Fruit fly (Drosophila melanogaster) whole organism, adult: ENCODE results near the gene CG31275.

Experiments
- CG11617 ChIP-seq: fragments of 200-800 bp; sonication (Bioruptor generic); optimal IDR thresholded peaks from 2 replicates; lab custom pipeline; 2017; ENCODE audit warnings: mild to moderate bottlenecking, missing biosample characterization, missing genetic modification reagents, missing genetic modification characterization
- CG12768 ChIP-seq: fragments of 200-800 bp; sonication (Bioruptor generic); optimal IDR thresholded peaks from 2 replicates; lab custom pipeline; 2017; ENCODE audit warnings: missing biosample characterization, missing genetic modification characterization, mild to moderate bottlenecking, moderate library complexity, missing genetic modification reagents
- CG14711 ChIP-seq: fragments of 200-800 bp; sonication (Bioruptor generic); optimal IDR thresholded peaks from 2 replicates; lab custom pipeline; 2018; ENCODE audit warnings: missing biosample characterization, mild to moderate bottlenecking, missing genetic modification characterization, moderate library complexity
- CG1620 ChIP-seq: fragments of 200-800 bp; sonication (Bioruptor generic); optimal IDR thresholded peaks from 2 replicates; lab custom pipeline; 2016; ENCODE audit warnings: missing biosample characterization, missing genetic modification characterization
- CG33017 ChIP-seq: fragments of 200-800 bp; sonication (Bioruptor generic); optimal IDR thresholded peaks from 2 replicates; lab custom pipeline; 2018; ENCODE audit warnings: missing biosample characterization, mild to moderate bottlenecking, missing genetic modification characterization, moderate library complexity
- CG5204 ChIP-seq: fragments of 200-800 bp; sonication (Bioruptor generic); optimal IDR thresholded peaks from 2 replicates; lab custom pipeline; 2016; ENCODE audit warnings: missing biosample characterization, missing genetic modification characterization
- CG7045 ChIP-seq: fragments of 200-800 bp; sonication (Bioruptor generic); optimal IDR thresholded peaks from 2 replicates; lab custom pipeline; 2017; ENCODE audit warnings: missing biosample characterization, mild to moderate bottlenecking, missing genetic modification characterization
- CG7101 ChIP-seq: fragments of 200-800 bp; sonication (Bioruptor generic); optimal IDR thresholded peaks from 2 replicates; lab custom pipeline; 2018; ENCODE audit warnings: missing biosample characterization, mild to moderate bottlenecking, missing genetic modification characterization, moderate library complexity
- Clk ChIP-seq: fragments of 200-800 bp; sonication (Bioruptor generic); optimal IDR thresholded peaks from 2 replicates; lab custom pipeline; 2017; ENCODE audit warnings: missing biosample characterization, missing genetic modification characterization
- Crg-1 ChIP-seq: fragments of 200-800 bp; sonication (Bioruptor generic); optimal IDR thresholded peaks from 2 replicates; lab custom pipeline; 2016; ENCODE audit warnings: missing biosample characterization, missing genetic modification characterization
- Hr96 ChIP-seq: fragments of 200-800 bp; sonication (Bioruptor generic); optimal IDR thresholded peaks from 2 replicates; lab custom pipeline; 2016; ENCODE audit warnings: missing biosample characterization, missing genetic modification characterization
- Mnt ChIP-seq: fragments of 200-800 bp; sonication (Bioruptor generic); optimal IDR thresholded peaks from 2 replicates; lab custom pipeline; 2016; ENCODE audit warnings: missing biosample characterization, mild to moderate bottlenecking, missing genetic modification characterization
- bab1 ChIP-seq: fragments of 200-800 bp; sonication (Bioruptor generic); optimal IDR thresholded peaks from 3 replicates; lab custom pipeline; 2019; ENCODE audit warnings: missing biosample characterization, mild to moderate bottlenecking, missing genetic modification characterization, moderate library complexity
- cic ChIP-seq: fragments of 200-800 bp; sonication (Bioruptor generic); optimal IDR thresholded peaks from 2 replicates; lab custom pipeline; 2017; ENCODE audit warnings: missing biosample characterization, mild to moderate bottlenecking, missing genetic modification characterization, moderate library complexity
- cnc ChIP-seq, 2 experiments: fragments of >200 bp; optimal IDR thresholded peaks; 2 replicates each; lab custom pipeline; 2017
- kay ChIP-seq: fragments of 200-800 bp; sonication (Bioruptor generic); peaks from one replicate; lab custom pipeline; 2016; ENCODE audit warnings: missing biosample characterization, missing genetic modification characterization, borderline replicate concordance
- pad ChIP-seq: fragments of 200-800 bp; sonication (Bioruptor generic); optimal IDR thresholded peaks from 3 replicates; lab custom pipeline; 2017; ENCODE audit warnings: missing biosample characterization, missing genetic modification characterization, mild to moderate bottlenecking, moderate library complexity, missing genetic modification reagents
- tj ChIP-seq: fragments of 200-800 bp; sonication (Bioruptor generic); optimal IDR thresholded peaks from 3 replicates; lab custom pipeline; 2017; ENCODE audit warnings: missing biosample characterization, mild to moderate bottlenecking, missing genetic modification characterization, moderate library complexity
- toe ChIP-seq: fragments of 200-800 bp; sonication (Bioruptor generic); optimal IDR thresholded peaks from 2 replicates; lab custom pipeline; 2016; ENCODE audit warnings: missing biosample characterization, missing genetic modification characterization

Gene CG31275

dm6 chr3R:16744290-16744689 is 6.8 kb downstream of the CG31275 start:
- TF ChIP-seq CG1620 (GFP tag; lab: Kevin White, UChicago) (no peak), cic (no peak), Clk (GFP tag; lab: Kevin White, UChicago) (no peak), toe (GFP tag; lab: Kevin White, UChicago) (no peak), CG33017 (no peak), bab1 (no peak)

- TF ChIP-seq tj = no peak
- no peak for TF ChIP-seq CG7101 (tag; lab: Kevin White, UChicago)
- no peak for TF ChIP-seq bab1
- TF ChIP-seq pad (GFP tag; lab: Kevin White, UChicago) = no peak
- no peak for TF ChIP-seq Clk (GFP tag; lab: Kevin White, UChicago)
- no peak for TF ChIP-seq cic
- TF ChIP-seq Hr96 (GFP tag; lab: Kevin White, UChicago) = no peak
- TF ChIP-seq CG1620 (GFP tag; lab: Kevin White, UChicago) = no peak
- TF ChIP-seq CG33017 = no peak
- no peak for TF ChIP-seq Mnt (GFP tag; lab: Kevin White, UChicago)
- TF ChIP-seq CG14711 (tag; lab: Kevin White, UChicago) = no peak
- TF ChIP-seq toe (GFP tag; lab: Kevin White, UChicago) = no peak
- TF ChIP-seq Crg-1 (GFP tag; lab: Kevin White, UChicago) = no peak
These were observed 7.9 kb downstream of the CG31275 start for dm6 chr3R:16743073-16743821.

dm6 chr3R:16742278-16742677 is 8.9 kb downstream of the CG31275 start:
- no peak for TF ChIP-seq kay (GFP tag; lab: Kevin White, UChicago)
- no peak for TF ChIP-seq CG1620 (GFP tag; lab: Kevin White, UChicago)
- TF ChIP-seq bab1 = no peak

dm6 chr3R:16735834-16736233 is 15.3 kb downstream of the CG31275 start:
- TF ChIP-seq cic (no peak), CG12768 (GFP tag; lab: Kevin White, UChicago) (no peak), Mnt (GFP tag; lab: Kevin White, UChicago) (no peak), CG1620 (GFP tag; lab: Kevin White, UChicago) (no peak), Crg-1 (GFP tag; lab: Kevin White, UChicago) (no peak), CG11617 (GFP tag; lab: Kevin White, UChicago) (no peak), kay (GFP tag; lab: Kevin White, UChicago) (no peak)

dm6 chr3R:16734269-16734668 is 16.9 kb downstream of the CG31275 start, which contains the start of gene Ubx:
Gene Ubx (minus strand): TSS chr3R:16734426.
- no peak for TF ChIP-seq toe (GFP tag; lab: Kevin White, UChicago)
- TF ChIP-seq CG7101 (tag; lab: Kevin White, UChicago) = no peak

- TF ChIP-seq CG7045 (GFP tag; lab: Kevin White, UChicago) = no peak
- TF ChIP-seq CG11617 (GFP tag; lab: Kevin White, UChicago) = no peak
- no peak for TF ChIP-seq CG14711 (tag; lab: Kevin White, UChicago)
- TF ChIP-seq CG5204 = no peak
- TF ChIP-seq toe (GFP tag; lab: Kevin White, UChicago) = no peak
- TF ChIP-seq CG33017 = no peak
- TF ChIP-seq kay (GFP tag; lab: Kevin White, UChicago) = no peak
- no peak for TF ChIP-seq Crg-1 (GFP tag; lab: Kevin White, UChicago)
- no peak for TF ChIP-seq bab1
- TF ChIP-seq cic = no peak
- no peak for TF ChIP-seq Clk (GFP tag; lab: Kevin White, UChicago)
- TF ChIP-seq cnc (optimal IDR thresholded peaks at IDR 0.05; lab: Kevin White, UChicago) = no peak
- no peak for TF ChIP-seq CG12768 (GFP tag; lab: Kevin White, UChicago)
- TF ChIP-seq pad (GFP tag; lab: Kevin White, UChicago) = no peak
- no peak for TF ChIP-seq CG7101 (tag; lab: Kevin White, UChicago)
- TF ChIP-seq CG1620 (GFP tag; lab: Kevin White, UChicago) = no peak
- no peak for TF ChIP-seq Hr96 (GFP tag; lab: Kevin White, UChicago)
- no peak for TF ChIP-seq tj
- TF ChIP-seq Mnt (GFP tag; lab: Kevin White, UChicago) = no peak
These were observed 18.7 kb downstream of the CG31275 start for dm6 chr3R:16732387-16732786.

dm6 chr3R:16730715-16731114 is 20.4 kb downstream of the CG31275 start:
- peak; percentile 6 for TF ChIP-seq kay (GFP tag; lab: Kevin White, UChicago)
- TF ChIP-seq Crg-1 (GFP tag; lab: Kevin White, UChicago) = no peak

dm6 chr3R:16723992-16724391 is 27.1 kb downstream of the CG31275 start:
- TF ChIP-seq cnc (optimal IDR thresholded peaks at IDR 0.05; lab: Kevin White, UChicago) = no peak
- TF ChIP-seq CG11617 (GFP tag; lab: Kevin White, UChicago) = no peak
- no peak for TF ChIP-seq CG14711 (tag; lab: Kevin White, UChicago)
- no peak for TF ChIP-seq kay (GFP tag; lab: Kevin White, UChicago)
- no peak for TF ChIP-seq pad (GFP tag; lab: Kevin White, UChicago)
- TF ChIP-seq Mnt (GFP tag; lab: Kevin White, UChicago) = no peak
- peak; percentile 18 for TF ChIP-seq tj
